Fruit fly (Drosophila melanogaster) whole organism, embryonic: ENCODE measurements around the gene CG3999.

Experiments used
- Atf6 ChIP-seq: fragments of 200-800 bp; sonication (Bioruptor generic); IDR thresholded peaks from 2 replicates; pipeline ENCODE4 v1.3.6; 2022; ENCODE audit warnings: missing biosample characterization, missing genetic modification characterization
- Awh ChIP-seq: fragments of 200-800 bp; sonication (Bioruptor generic); IDR thresholded peaks from 2 replicates; pipeline ENCODE4, ENCODE4 v1.3.6; 2022; ENCODE audit warnings: missing biosample characterization, missing genetic modification characterization
- CG10267 ChIP-seq: fragments of 200-800 bp; sonication (Bioruptor generic); optimal IDR thresholded peaks from 2 replicates; lab custom pipeline; 2018; ENCODE audit warnings: missing biosample characterization, mild to moderate bottlenecking, missing genetic modification characterization, moderate library complexity
- CG11085 ChIP-seq: fragments of 200-800 bp; sonication (Bioruptor generic); IDR thresholded peaks from 2 replicates; pipeline ENCODE4 v1.3.6; 2022; ENCODE audit warnings: missing biosample characterization, missing genetic modification characterization
- CG12744 ChIP-seq: fragments of 200-800 bp; sonication (Bioruptor generic); optimal IDR thresholded peaks from 2 replicates; lab custom pipeline; 2016; ENCODE audit warnings: missing biosample characterization, missing genetic modification characterization
- CG16813 ChIP-seq: fragments of 200-800 bp; sonication (Bioruptor generic); IDR thresholded peaks from 3 replicates; pipeline ENCODE4 v1.3.6; 2022; ENCODE audit warnings: missing biosample characterization, missing genetic modification characterization; ENCODE audit not compliant: partially characterized antibody
- CG17829 ChIP-seq: fragments of 200-800 bp; optimal IDR thresholded peaks from 2 replicates; lab custom pipeline; 2019; ENCODE audit warnings: missing biosample characterization, mild to moderate bottlenecking, missing genetic modification characterization, moderate library complexity
- CG1792 ChIP-seq: fragments of 200-800 bp; sonication (Bioruptor generic); optimal IDR thresholded peaks from 2 replicates; lab custom pipeline; 2016; ENCODE audit warnings: missing biosample characterization, missing genetic modification characterization
- CG2875 ChIP-seq: fragments of 200-800 bp; sonication (Bioruptor generic); optimal IDR thresholded peaks from 2 replicates; lab custom pipeline; 2017; ENCODE audit warnings: missing biosample characterization, mild to moderate bottlenecking, missing genetic modification characterization, missing genetic modification reagents
- CG32772 ChIP-seq: fragments of 200-800 bp; sonication (Bioruptor generic); IDR thresholded peaks from 2 replicates; pipeline ENCODE4 v1.3.6; 2022; ENCODE audit warnings: missing biosample characterization, missing genetic modification characterization
- CG33213 ChIP-seq: fragments of 200-800 bp; sonication (Bioruptor generic); optimal IDR thresholded peaks from 3 replicates; lab custom pipeline; 2016; ENCODE audit warnings: missing biosample characterization, missing genetic modification characterization
- CG34422 ChIP-seq: fragments of 200-800 bp; sonication (Bioruptor generic); IDR thresholded peaks from 3 replicates; pipeline ENCODE4 v1.3.6; 2022; ENCODE audit warnings: missing biosample characterization, missing genetic modification characterization
- CG5953 ChIP-seq: fragments of 200-800 bp; sonication (Bioruptor generic); IDR thresholded peaks from 2 replicates; pipeline ENCODE4 v1.3.6; 2022; ENCODE audit warnings: missing biosample characterization, missing genetic modification characterization
- CG6683 ChIP-seq: fragments of 200-800 bp; sonication (Bioruptor generic); optimal IDR thresholded peaks from 2 replicates; lab custom pipeline; 2017; ENCODE audit warnings: missing biosample characterization, mild to moderate bottlenecking, missing genetic modification characterization, missing genetic modification reagents
- CG7357 ChIP-seq: fragments of 200-800 bp; sonication (Bioruptor generic); IDR thresholded peaks from 3 replicates; pipeline ENCODE4 v1.3.6; 2022; ENCODE audit warnings: missing biosample characterization, missing genetic modification characterization
- CG8290 ChIP-seq, 3 experiments: fragments of 200-800 bp; sonication (Bioruptor generic); optimal IDR thresholded peaks; 2 replicates each; lab custom pipeline; 2016 to 2019; ENCODE audit warnings: missing biosample characterization in 3 of 3, missing genetic modification characterization in 3 of 3, mild to moderate bottlenecking in 2 of 3, moderate library complexity in 1 of 3
- CG8359 ChIP-seq: fragments of 200-800 bp; sonication (Bioruptor generic); optimal IDR thresholded peaks from 2 replicates; lab custom pipeline; 2017; ENCODE audit warnings: missing biosample characterization, mild to moderate bottlenecking, missing genetic modification characterization, borderline replicate concordance
- CG8478 ChIP-seq: fragments of >200 bp; optimal IDR thresholded peaks from 2 replicates; lab custom pipeline; 2018
- CG8944 ChIP-seq: fragments of 200-800 bp; sonication (Bioruptor generic); optimal IDR thresholded peaks from 3 replicates; lab custom pipeline; 2016; ENCODE audit warnings: missing biosample characterization, missing genetic modification characterization
- Drgx ChIP-seq: fragments of 200-800 bp; sonication (Bioruptor generic); IDR thresholded peaks from 2 replicates; pipeline ENCODE4 v1.3.6; 2022; ENCODE audit warnings: missing biosample characterization, missing genetic modification characterization
- HLH54F ChIP-seq: fragments of 200-800 bp; sonication (Bioruptor generic); optimal IDR thresholded peaks from 3 replicates; lab custom pipeline; 2016; ENCODE audit warnings: missing biosample characterization, missing genetic modification characterization
- Hr78 ChIP-seq, 2 experiments: fragments of 200-800 bp in 1 of 2; fragments of >200 bp in 1 of 2; sonication (Bioruptor generic) in 1 of 2; optimal IDR thresholded peaks; 2 replicates each; lab custom pipeline; 2017 to 2019; ENCODE audit warnings: missing biosample characterization in 2 of 2, missing genetic modification characterization in 2 of 2, mild to moderate bottlenecking in 1 of 2, moderate library complexity in 1 of 2
- Nf-YA ChIP-seq: fragments of 200-800 bp; sonication (Bioruptor generic); IDR thresholded peaks from 2 replicates; pipeline ENCODE4 v1.3.6; 2022; ENCODE audit warnings: missing biosample characterization, missing genetic modification characterization
- Xrp1 ChIP-seq: fragments of 200-800 bp; sonication (Bioruptor generic); IDR thresholded peaks from 2 replicates; pipeline ENCODE4 v1.3.6; 2022; ENCODE audit warnings: missing biosample characterization, missing genetic modification characterization
- ato ChIP-seq: fragments of 200-800 bp; sonication (Bioruptor generic); IDR thresholded peaks from 2 replicates; pipeline ENCODE4 v1.3.6; 2022; ENCODE audit warnings: missing biosample characterization, missing genetic modification characterization; ENCODE audit not compliant: partially characterized antibody
- bowl ChIP-seq: fragments of 200-800 bp; sonication (Bioruptor generic); IDR thresholded peaks from 2 replicates; pipeline ENCODE4 v1.3.6; 2022; ENCODE audit warnings: missing biosample characterization, missing genetic modification characterization
- cwo ChIP-seq: fragments of 200-800 bp; sonication (Bioruptor generic); optimal IDR thresholded peaks from 3 replicates; lab custom pipeline; 2017; ENCODE audit warnings: missing biosample characterization, missing genetic modification characterization, mild to moderate bottlenecking, moderate library complexity, missing genetic modification reagents
- danr ChIP-seq: fragments of 200-800 bp; sonication (Bioruptor generic); IDR thresholded peaks from 2 replicates; pipeline ENCODE4 v1.3.6; 2022; ENCODE audit warnings: missing biosample characterization, missing genetic modification characterization
- dm ChIP-seq: fragments of 200-800 bp; sonication (Bioruptor generic); optimal IDR thresholded peaks from 3 replicates; lab custom pipeline; 2016; ENCODE audit warnings: missing biosample characterization, missing genetic modification characterization
- dmrt11E ChIP-seq: fragments of 200-800 bp; sonication (Bioruptor generic); optimal IDR thresholded peaks from 3 replicates; lab custom pipeline; 2018; ENCODE audit warnings: missing biosample characterization, mild to moderate bottlenecking, missing genetic modification characterization, moderate library complexity
- fru ChIP-seq: fragments of >200 bp; optimal IDR thresholded peaks from 2 replicates; lab custom pipeline; 2017
- fu2 ChIP-seq: fragments of 200-800 bp; sonication (Bioruptor generic); optimal IDR thresholded peaks from 2 replicates; lab custom pipeline; 2016; ENCODE audit warnings: missing biosample characterization, missing genetic modification characterization
- gem ChIP-seq: fragments of 200-800 bp; sonication (Bioruptor generic); optimal IDR thresholded peaks from 2 replicates; lab custom pipeline; 2019; ENCODE audit warnings: missing biosample characterization, mild to moderate bottlenecking, missing genetic modification characterization, moderate library complexity
- gro ChIP-seq: fragments of 200-800 bp; sonication (Bioruptor generic); optimal IDR thresholded peaks from 2 replicates; lab custom pipeline; 2016; ENCODE audit warnings: missing biosample characterization, missing genetic modification characterization
- gsb-n ChIP-seq: fragments of 200-800 bp; sonication (Bioruptor generic); optimal IDR thresholded peaks from 3 replicates; lab custom pipeline; 2018; ENCODE audit warnings: missing biosample characterization, mild to moderate bottlenecking, missing genetic modification characterization
- inv ChIP-seq: fragments of 200-800 bp; sonication (Bioruptor generic); IDR thresholded peaks from 2 replicates; pipeline ENCODE4 v1.3.6; 2022; ENCODE audit warnings: missing biosample characterization, missing genetic modification characterization; ENCODE audit not compliant: partially characterized antibody
- klu ChIP-seq: fragments of 200-800 bp; sonication (Bioruptor generic); IDR thresholded peaks from 2 replicates; pipeline ENCODE4 v1.3.6; 2022; ENCODE audit warnings: missing biosample characterization, missing genetic modification characterization
- lola ChIP-seq, 3 experiments: fragments of >200 bp in 2 of 3; fragments of 200-800 bp in 1 of 3; sonication (Bioruptor generic) in 1 of 3; optimal IDR thresholded peaks; 2 replicates each; lab custom pipeline; 2017 to 2019; ENCODE audit warnings: missing biosample characterization in 3 of 3, missing genetic modification characterization in 3 of 3, mild to moderate bottlenecking in 1 of 3, moderate library complexity in 1 of 3
- maf-S ChIP-seq: fragments of 200-800 bp; sonication (Bioruptor generic); optimal IDR thresholded peaks from 2 replicates; lab custom pipeline; 2016; ENCODE audit warnings: missing biosample characterization, missing genetic modification characterization
- oc ChIP-seq: fragments of 200-800 bp; sonication (Bioruptor generic); optimal IDR thresholded peaks from 2 replicates; lab custom pipeline; 2018; ENCODE audit warnings: missing biosample characterization, mild to moderate bottlenecking, missing genetic modification characterization, moderate library complexity
- onecut ChIP-seq: fragments of 200-800 bp; sonication (Bioruptor generic); IDR thresholded peaks from 2 replicates; pipeline ENCODE4 v1.3.6; 2022; ENCODE audit warnings: missing biosample characterization, missing genetic modification characterization
- p53 ChIP-seq: fragments of 200-800 bp; sonication (Bioruptor generic); optimal IDR thresholded peaks from 2 replicates; lab custom pipeline; 2016; ENCODE audit warnings: missing biosample characterization, missing genetic modification characterization
- row ChIP-seq: fragments of 200-800 bp; sonication (Bioruptor generic); IDR thresholded peaks from 3 replicates; pipeline ENCODE4 v1.3.6; 2022; ENCODE audit warnings: missing biosample characterization, missing genetic modification characterization
- sima ChIP-seq: fragments of 200-800 bp; sonication (Bioruptor generic); optimal IDR thresholded peaks from 2 replicates; lab custom pipeline; 2016; ENCODE audit warnings: missing biosample characterization, missing genetic modification characterization
- stwl ChIP-seq: fragments of 200-800 bp; sonication (Bioruptor generic); optimal IDR thresholded peaks from 3 replicates; lab custom pipeline; 2018; ENCODE audit warnings: missing biosample characterization, mild to moderate bottlenecking, missing genetic modification characterization, moderate library complexity
- tgo ChIP-seq: fragments of 200-800 bp; sonication (Bioruptor generic); IDR thresholded peaks from 3 replicates; pipeline ENCODE4 v1.3.6; 2022; ENCODE audit warnings: missing biosample characterization, missing genetic modification characterization
- trh ChIP-seq: fragments of 200-800 bp; sonication (Bioruptor generic); optimal IDR thresholded peaks from 2 replicates; lab custom pipeline; 2016; ENCODE audit warnings: missing biosample characterization, missing genetic modification characterization
- usp ChIP-seq: fragments of >200 bp; optimal IDR thresholded peaks from 2 replicates; lab custom pipeline; 2017; ENCODE audit warnings: missing biosample characterization, missing genetic modification characterization
- zen ChIP-seq: fragments of 200-800 bp; sonication (Bioruptor generic); optimal IDR thresholded peaks from 3 replicates; lab custom pipeline; 2018; ENCODE audit warnings: missing biosample characterization, mild to moderate bottlenecking, missing genetic modification characterization, moderate library complexity

CG3999 gene

DNA sequence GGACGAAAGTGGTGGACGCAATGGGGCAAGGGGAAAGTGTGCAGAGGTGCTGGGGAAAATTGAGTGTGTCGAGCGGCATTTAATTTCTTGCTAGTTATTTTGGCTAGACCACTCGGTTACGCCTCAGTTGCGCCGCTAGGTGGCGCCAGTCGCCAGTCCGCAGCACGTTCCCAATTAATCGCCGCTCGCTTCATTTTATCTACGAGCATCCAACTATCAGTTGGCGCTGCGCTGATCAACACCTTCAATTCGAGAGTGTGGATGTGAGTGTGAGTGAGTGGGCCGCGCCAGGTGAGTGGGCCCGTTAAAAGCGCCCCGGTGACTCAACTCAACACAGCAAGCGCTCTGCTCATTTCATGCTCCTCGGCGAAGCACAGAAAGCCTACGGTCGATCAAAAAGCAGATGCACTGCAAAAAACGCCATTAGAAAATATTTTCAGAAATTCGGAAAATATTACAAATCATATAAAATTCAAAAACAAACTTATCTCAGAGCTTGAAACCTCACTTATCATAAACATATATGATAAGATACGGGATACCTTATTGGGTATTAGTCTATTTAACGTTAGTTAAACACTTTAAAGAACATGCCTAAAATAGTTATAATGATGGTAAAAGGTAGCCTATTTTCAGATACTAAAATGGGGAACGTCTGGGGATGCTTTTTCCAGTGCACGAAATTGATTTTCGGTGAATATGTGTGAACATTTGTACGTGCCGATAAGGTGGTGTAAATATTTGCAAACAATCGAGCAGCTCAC lies 17.0 kb downstream of the CG3999 start (continued):
- TF ChIP-seq CG8944 (peak; percentile 65), Xrp1 (GFP tag; lab: Robert Waterston, UW) (peak; percentile 65; the same call in 1 of the 2 replicates), fu2 (GFP tag; lab: Kevin White, UChicago) (peak; percentile 82), gro (GFP tag; lab: Kevin White, UChicago) (peak; percentile 79), sima (GFP tag; lab: Kevin White, UChicago) (peak; percentile 44), fru (lab: Kevin White, UChicago) (no peak), lola (GFP tag; optimal IDR thresholded peaks at IDR 0.05; lab: Kevin White, UChicago) (peak in 1 of 3 experiments; percentile 49), oc (tag; lab: Kevin White, UChicago) (peak; percentile 67), CG10267 (peak; percentile 71), bowl (GFP tag; lab: Robert Waterston, UW) (no peak), CG33213 (GFP tag; lab: Kevin White, UChicago) (peak; percentile 59), p53 (GFP tag; lab: Kevin White, UChicago) (no peak), CG7357 (peak; percentile 74), usp (GFP tag; lab: Kevin White, UChicago) (no peak), Awh (GFP tag; lab: Robert Waterston, UW) (peak; percentile 60; the same call in 1 of the 2 replicates), cwo (peak; percentile 84), CG8478 (lab: Kevin White, UChicago) (no peak), Hr78 (GFP tag; optimal IDR thresholded peaks at IDR 0.05; lab: Kevin White, UChicago) (peak in 1 of 2 experiments; percentile 29), Atf6 (peak; percentile 88), CG11085 (peak; percentile 44), zen (tag; lab: Kevin White, UChicago) (peak; percentile 56), klu (GFP tag; lab: Robert Waterston, UW) (peak; percentile 58; the same call in 1 of the 2 replicates), trh (GFP tag; lab: Kevin White, UChicago) (no peak), CG12744 (GFP tag; lab: Kevin White, UChicago) (peak; percentile 84), CG5953 (0 out of 2 replicates have a peak, but pooled peaks have one; percentile 23), inv (GFP tag; lab: Robert Waterston, UW) (no peak), CG8359 (GFP tag; lab: Kevin White, UChicago) (peak; percentile 39), row (GFP tag; lab: Robert Waterston, UW) (peak; percentile 88), dmrt11E (tag; lab: Kevin White, UChicago) (peak; percentile 11), CG32772 (GFP tag; lab: Robert Waterston, UW) (peak; percentile 64), Nf-YA (GFP tag; lab: Robert Waterston, UW) (0 out of 2 replicates have a peak, but pooled peaks have one; percentile 10), dm (GFP tag; lab: Kevin White, UChicago) (peak; percentile 20), onecut (GFP tag; lab: Robert Waterston, UW) (peak; percentile 62), HLH54F (GFP tag; lab: Kevin White, UChicago) (peak; percentile 84), maf-S (GFP tag; lab: Kevin White, UChicago) (peak; percentile 69), CG2875 (peak; percentile 59), tgo (GFP tag; lab: Robert Waterston, UW) (peak; percentile 78; the same call in 2 of the 3 replicates), CG6683 (GFP tag; lab: Kevin White, UChicago) (peak; percentile 75), ato (no peak), CG8290 (GFP tag; optimal IDR thresholded peaks at IDR 0.05; lab: Kevin White, UChicago) (no peak), CG8290 (tag; optimal IDR thresholded peaks at IDR 0.05; lab: Kevin White, UChicago) (peak in 1 of 2 experiments; percentile 72), gsb-n (tag; lab: Kevin White, UChicago) (peak; percentile 64), CG1792 (GFP tag; lab: Kevin White, UChicago) (peak; percentile 72), CG16813 (GFP tag; lab: Robert Waterston, UW) (no peak), CG17829 (tag; lab: Kevin White, UChicago) (peak; percentile 84), gem (tag; lab: Kevin White, UChicago) (peak; percentile 93), danr (peak; percentile 54; the same call in 1 of the 2 replicates), CG34422 (GFP tag; lab: Robert Waterston, UW) (peak; percentile 53; the same call in 2 of the 3 replicates), stwl (tag; lab: Kevin White, UChicago) (no peak), Drgx (peak; percentile 82)
